Fruit fly (Drosophila melanogaster) S2 (cell line): ENCODE data around the gene CG17327.

ENCODE experiments used
- CG8478 ChIP-seq: fragments of >200 bp; optimal IDR thresholded peaks from 2 replicates; lab custom pipeline; 2018
- CTCF ChIP-seq, 2 experiments: fragments of >200 bp; optimal IDR thresholded peaks; 2 replicates each; lab custom pipeline; 2018

DNA sequence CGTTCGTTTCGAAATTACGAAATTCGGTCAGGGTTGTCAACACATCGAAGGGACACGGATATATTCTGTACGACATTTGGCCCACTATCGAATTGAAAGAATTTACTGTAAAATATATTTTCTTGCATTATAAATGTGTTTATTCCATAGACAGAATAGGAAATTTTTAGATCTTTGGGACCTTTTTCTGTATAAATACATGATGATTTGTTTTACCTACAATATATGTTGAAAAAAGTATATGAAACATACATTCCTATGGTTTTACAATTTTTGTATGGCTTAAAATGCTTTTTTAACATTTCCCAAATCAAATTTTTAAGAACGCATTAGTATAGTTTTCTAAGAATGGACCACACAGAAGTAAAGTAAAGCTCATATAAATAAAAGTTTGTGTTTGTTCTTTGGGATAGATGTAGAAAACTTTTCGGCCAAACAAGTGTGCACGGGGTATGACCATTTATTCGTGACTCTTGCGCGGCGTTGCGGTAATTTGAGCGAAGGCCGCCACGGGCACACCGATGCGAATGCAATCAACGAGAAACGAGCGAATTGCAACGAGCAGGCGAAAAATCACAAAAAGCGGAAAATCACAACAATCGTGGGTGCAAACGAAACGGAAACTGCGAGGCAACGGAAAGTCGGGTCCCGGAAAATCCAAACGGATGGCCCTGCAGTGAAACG, at the start of gene CG17327, which contains the start of the genes CG44194 and CG7518:
- TF ChIP-seq CG8478 (lab: Kevin White, UChicago) = no peak
- TF ChIP-seq CTCF (optimal IDR thresholded peaks at IDR 0.05; lab: Kevin White, UChicago) = no peak
